Worm (Caenorhabditis elegans): ENCODE measurements around the gene K09A9.6.

Gene K09A9.6

DNA sequence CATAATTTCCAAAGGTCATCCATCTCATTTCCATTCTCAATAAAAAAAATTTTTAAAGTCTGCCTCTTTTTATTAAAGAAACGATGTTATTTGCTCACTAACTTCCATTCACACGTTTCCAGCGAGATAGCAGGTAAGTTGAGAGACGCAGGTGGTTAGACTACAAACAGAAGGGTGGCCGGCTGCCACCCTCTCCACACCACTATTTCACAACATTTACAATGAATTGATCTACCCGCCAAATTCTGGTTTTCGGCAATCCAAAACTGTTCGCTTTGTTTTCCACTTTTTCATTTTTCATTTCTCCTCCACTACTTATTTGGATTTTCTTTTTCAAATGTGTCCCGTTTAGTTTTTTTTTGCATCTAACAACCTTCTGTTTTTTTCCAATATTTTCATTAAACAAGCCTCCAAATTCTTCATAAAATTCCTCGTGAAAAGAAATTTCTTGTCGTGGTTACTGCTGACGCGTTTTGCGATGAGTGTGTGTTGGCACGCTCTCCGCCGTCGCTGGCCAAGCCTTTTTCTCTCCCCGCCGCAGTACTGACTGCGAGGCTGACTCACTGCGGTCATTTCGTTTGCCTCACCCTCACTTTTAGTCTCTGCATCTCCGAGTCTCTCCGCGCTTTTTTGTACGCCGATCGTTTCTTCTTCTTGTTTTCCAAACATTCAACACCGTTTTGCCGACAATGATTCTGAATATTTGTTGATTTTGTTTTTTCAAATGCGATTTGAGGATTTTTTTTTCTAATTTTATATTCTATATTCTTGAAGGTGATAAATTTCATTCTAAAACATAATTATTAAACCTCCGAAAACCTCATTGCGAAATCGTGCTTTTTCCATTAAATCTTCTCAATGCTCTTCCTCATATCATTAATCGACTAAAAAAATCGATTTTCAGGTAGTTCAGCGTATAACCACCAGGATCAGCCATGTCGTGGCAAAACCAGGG, 8.8 kb upstream of the K09A9.6 start, which contains the start of gene dyn-1:
Gene dyn-1, plus strand, starts transcription at position 905 of the 955 bp plus-strand sequence.
- TF ChIP-seq C08G9.2 (tag; optimal IDR thresholded peaks at IDR 0.05) (peak; percentile 24), ceh-30 (tag; optimal IDR thresholded peaks at IDR 0.05) (no peak), ref-2 (tag; optimal IDR thresholded peaks at IDR 0.05) (peak; percentile 19), sdc-2 (tag; optimal IDR thresholded peaks at IDR 0.05) (peak; percentile 60), rnt-1 (tag; optimal IDR thresholded peaks at IDR 0.05) (peak; percentile 51), ceh-18 (tag; optimal IDR thresholded peaks at IDR 0.05) (peak; percentile 77), T23F11.4 (GFP tag; optimal IDR thresholded peaks at IDR 0.05) (no peak), ceh-34 (tag; optimal IDR thresholded peaks at IDR 0.05) (peak; percentile 36), unc-42 (tag; optimal IDR thresholded peaks at IDR 0.05) (no peak), syd-9 (tag; optimal IDR thresholded peaks at IDR 0.05) (peak; percentile 31), elt-2 (tag; optimal IDR thresholded peaks at IDR 0.05) (no peak), ets-4 (tag; optimal IDR thresholded peaks at IDR 0.05) (peak; percentile 7), unc-55 (GFP tag; optimal IDR thresholded peaks at IDR 0.05) (peak; percentile 3)

DNA sequence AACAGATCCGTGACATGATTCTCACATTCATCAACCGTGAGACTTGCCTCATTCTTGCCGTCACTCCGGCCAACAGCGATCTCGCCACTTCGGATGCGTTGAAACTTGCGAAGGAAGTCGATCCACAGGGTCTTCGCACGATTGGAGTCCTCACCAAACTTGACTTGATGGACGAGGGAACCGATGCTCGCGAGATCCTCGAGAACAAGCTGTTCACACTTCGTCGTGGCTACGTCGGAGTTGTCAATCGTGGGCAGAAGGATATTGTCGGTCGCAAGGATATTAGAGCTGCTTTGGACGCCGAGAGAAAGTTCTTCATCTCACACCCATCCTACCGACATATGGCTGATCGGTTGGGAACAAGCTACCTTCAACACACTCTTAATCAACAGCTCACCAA, 7.4 kb upstream of the K09A9.6 start:
- TF ChIP-seq mec-3 (tag; optimal IDR thresholded peaks at IDR 0.05; ENCODE audit: borderline replicate concordance) (no peak), pax-1 (tag; optimal IDR thresholded peaks at IDR 0.05) (no peak), ahr-1 (tag; optimal IDR thresholded peaks at IDR 0.05) (no peak), dmd-4 (tag; optimal IDR thresholded peaks at IDR 0.05; ENCODE audit: borderline replicate concordance) (no peak), C08G9.2 (tag; optimal IDR thresholded peaks at IDR 0.05) (no peak), ceh-31 (tag; optimal IDR thresholded peaks at IDR 0.05) (no peak), zip-5 (tag; optimal IDR thresholded peaks at IDR 0.05) (no peak), eyg-1 (tag; optimal IDR thresholded peaks at IDR 0.05) (no peak), unc-42 (tag; optimal IDR thresholded peaks at IDR 0.05) (no peak), C38D4.7 (GFP tag; optimal IDR thresholded peaks at IDR 0.05) (no peak)

DNA sequence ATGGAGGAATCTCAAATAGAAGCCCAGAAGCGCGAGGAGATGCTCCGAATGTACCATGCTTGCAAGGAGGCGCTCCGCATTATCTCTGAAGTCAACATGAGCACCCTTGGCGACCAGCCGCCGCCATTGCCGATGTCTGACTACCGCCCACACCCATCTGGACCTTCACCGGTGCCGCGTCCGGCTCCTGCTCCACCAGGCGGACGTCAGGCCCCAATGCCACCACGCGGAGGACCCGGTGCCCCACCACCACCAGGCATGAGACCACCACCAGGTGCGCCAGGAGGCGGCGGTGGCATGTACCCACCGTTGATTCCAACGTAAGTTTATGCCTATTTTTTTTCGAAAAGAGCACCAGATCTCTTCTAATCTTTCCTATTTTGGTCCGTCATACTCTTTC, 5.0 kb upstream of the K09A9.6 start:
- TF ChIP-seq ceh-24 (tag; optimal IDR thresholded peaks at IDR 0.05): no peak
- TF ChIP-seq ets-4 (tag; optimal IDR thresholded peaks at IDR 0.05): no peak
- peak; percentile 7 for TF ChIP-seq mec-3 (tag; optimal IDR thresholded peaks at IDR 0.05; ENCODE audit: borderline replicate concordance)

DNA sequence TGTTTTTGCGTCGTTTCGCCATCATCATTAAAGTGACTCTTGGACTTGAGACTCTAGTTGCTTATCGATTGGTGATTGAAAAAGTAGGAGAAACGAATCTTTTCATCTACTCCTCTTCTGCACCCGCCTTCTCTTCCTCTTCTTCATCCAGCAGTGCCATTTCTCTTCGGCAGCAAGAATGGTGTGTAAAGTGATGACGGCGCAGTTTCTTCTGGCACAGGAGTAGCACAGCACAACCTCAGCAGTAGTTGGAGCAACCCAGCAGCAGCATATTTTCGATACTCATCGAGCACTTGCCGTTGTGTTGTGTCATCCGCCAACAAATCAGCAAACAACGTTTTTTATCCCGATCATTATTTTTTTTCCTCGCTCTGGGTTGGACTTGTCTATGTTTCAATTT, 1.6 kb upstream of the K09A9.6 start:
- TF ChIP-seq unc-55 (GFP tag; optimal IDR thresholded peaks at IDR 0.05) (peak; percentile 9), ceh-19 (GFP tag; optimal IDR thresholded peaks at IDR 0.05) (no peak), ceh-18 (tag; optimal IDR thresholded peaks at IDR 0.05) (peak; percentile 53)

DNA sequence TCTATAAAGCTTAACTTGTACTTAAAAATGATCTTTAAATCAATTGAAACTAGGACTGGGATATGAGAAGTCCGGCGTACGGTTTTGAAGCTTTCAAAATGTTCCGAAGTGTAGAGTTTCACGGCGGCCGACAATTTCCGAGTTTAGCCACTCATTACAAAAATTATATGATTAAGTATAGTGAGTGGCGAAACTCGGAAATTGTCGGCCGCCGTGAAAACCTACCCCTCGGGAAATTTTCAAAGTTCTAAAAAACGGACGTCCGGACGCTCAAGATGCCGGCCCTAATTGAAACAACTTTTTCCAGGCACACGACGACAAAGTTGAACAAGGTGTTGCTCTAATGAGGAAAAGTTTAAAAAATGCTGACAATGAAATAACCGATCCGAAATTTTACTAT, 8.1 kb downstream of the K09A9.6 start:
- no peak for TF ChIP-seq mec-3 (tag; optimal IDR thresholded peaks at IDR 0.05; ENCODE audit: borderline replicate concordance)
- no peak for TF ChIP-seq ama-1 (optimal IDR thresholded peaks at IDR 0.05)
- no peak for TF ChIP-seq ceh-9 (tag; optimal IDR thresholded peaks at IDR 0.05)
- no peak for TF ChIP-seq pag-3 (tag; optimal IDR thresholded peaks at IDR 0.05; ENCODE audit: borderline replicate concordance)
- no peak for TF ChIP-seq lim-6 (tag; optimal IDR thresholded peaks at IDR 0.05)
- TF ChIP-seq pqm-1 (tag; optimal IDR thresholded peaks at IDR 0.05): no peak
- TF ChIP-seq dmd-4 (tag; optimal IDR thresholded peaks at IDR 0.05; ENCODE audit: borderline replicate concordance): no peak
- no peak for TF ChIP-seq nhr-11 (tag; optimal IDR thresholded peaks at IDR 0.05)
- TF ChIP-seq fkh-6 (tag; optimal IDR thresholded peaks at IDR 0.05): no peak
- no peak for TF ChIP-seq pha-2 (tag; optimal IDR thresholded peaks at IDR 0.05)
- TF ChIP-seq ceh-6 (GFP tag; optimal IDR thresholded peaks at IDR 0.05): no peak
- no peak for TF ChIP-seq sox-4 (tag; optimal IDR thresholded peaks at IDR 0.05)
- TF ChIP-seq Y22D7AL.16 (tag; optimal IDR thresholded peaks at IDR 0.05): no peak
- TF ChIP-seq fax-1 (tag; optimal IDR thresholded peaks at IDR 0.05): no peak
- TF ChIP-seq hlh-30 (tag; optimal IDR thresholded peaks at IDR 0.05; ENCODE audit: insufficient read depth): no peak
- TF ChIP-seq unc-3 (GFP tag; conservative IDR thresholded peaks at IDR 0.05): no peak
- TF ChIP-seq unc-3 (tag; optimal IDR thresholded peaks at IDR 0.05): no peak
- TF ChIP-seq ceh-2 (tag; optimal IDR thresholded peaks at IDR 0.05): no peak
- TF ChIP-seq tbx-2 (tag; optimal IDR thresholded peaks at IDR 0.05): no peak
- TF ChIP-seq ceh-34 (tag; optimal IDR thresholded peaks at IDR 0.05): no peak
